Fruit fly (Drosophila melanogaster) whole organism, embryonic: ENCODE results near the gene Actn3.

Experiments
- ATbp ChIP-seq: fragments of 200-800 bp; sonication (Bioruptor generic); optimal IDR thresholded peaks from 2 replicates; lab custom pipeline; 2017; ENCODE audit warnings: missing biosample characterization, mild to moderate bottlenecking, missing genetic modification characterization, missing genetic modification reagents
- Ada2b ChIP-seq: fragments of 200-800 bp; sonication (Bioruptor generic); IDR thresholded peaks from 2 replicates; pipeline ENCODE4 v1.3.6; 2022; ENCODE audit warnings: missing biosample characterization, missing genetic modification characterization
- Asciz ChIP-seq: fragments of 200-800 bp; sonication (Bioruptor generic); optimal IDR thresholded peaks from 2 replicates; lab custom pipeline; 2017; ENCODE audit warnings: missing biosample characterization, mild to moderate bottlenecking, missing genetic modification characterization, missing genetic modification reagents
- Atf3 ChIP-seq: fragments of 200-800 bp; sonication (Bioruptor generic); optimal IDR thresholded peaks from 3 replicates; lab custom pipeline; 2016; ENCODE audit warnings: missing biosample characterization, missing genetic modification characterization
- Bteb2 ChIP-seq: fragments of 200-800 bp; sonication (Bioruptor generic); optimal IDR thresholded peaks from 2 replicates; lab custom pipeline; 2016; ENCODE audit warnings: missing biosample characterization, missing genetic modification characterization
- CG10565 ChIP-seq: fragments of 200-800 bp; sonication (Bioruptor generic); optimal IDR thresholded peaks from 3 replicates; lab custom pipeline; 2016; ENCODE audit warnings: missing biosample characterization, mild to moderate bottlenecking, missing genetic modification characterization
- CG12071 ChIP-seq: fragments of 200-800 bp; sonication (Bioruptor generic); optimal IDR thresholded peaks from 3 replicates; lab custom pipeline; 2018; ENCODE audit warnings: missing biosample characterization, mild to moderate bottlenecking, missing genetic modification characterization
- CG17568 ChIP-seq: fragments of 200-800 bp; sonication (Bioruptor generic); optimal IDR thresholded peaks from 2 replicates; lab custom pipeline; 2018; ENCODE audit warnings: missing biosample characterization, mild to moderate bottlenecking, missing genetic modification characterization, moderate library complexity
- CG1832 ChIP-seq: fragments of 200-800 bp; sonication (Bioruptor generic); optimal IDR thresholded peaks from 2 replicates; lab custom pipeline; 2017; ENCODE audit warnings: missing biosample characterization, mild to moderate bottlenecking, missing genetic modification characterization, inconsistent platforms
- CG2889 ChIP-seq: fragments of 200-800 bp; sonication (Bioruptor generic); IDR thresholded peaks from 3 replicates; pipeline ENCODE4 v1.3.6; 2022; ENCODE audit warnings: missing biosample characterization, missing genetic modification characterization
- CG30431 ChIP-seq: fragments of 200-800 bp; sonication (Bioruptor generic); optimal IDR thresholded peaks from 2 replicates; lab custom pipeline; 2017; ENCODE audit warnings: missing biosample characterization, missing genetic modification characterization
- CG3838 ChIP-seq: fragments of 200-800 bp; sonication (Bioruptor generic); optimal IDR thresholded peaks from 3 replicates; lab custom pipeline; 2016; ENCODE audit warnings: missing biosample characterization, missing genetic modification characterization
- CG5953 ChIP-seq: fragments of 200-800 bp; sonication (Bioruptor generic); IDR thresholded peaks from 2 replicates; pipeline ENCODE4 v1.3.6; 2022; ENCODE audit warnings: missing biosample characterization, missing genetic modification characterization
- CG6175 ChIP-seq: fragments of 200-800 bp; sonication (Bioruptor generic); IDR thresholded peaks from 3 replicates; pipeline ENCODE4 v1.3.6; 2022; ENCODE audit warnings: missing biosample characterization, missing genetic modification characterization
- CG7357 ChIP-seq: fragments of 200-800 bp; sonication (Bioruptor generic); IDR thresholded peaks from 3 replicates; pipeline ENCODE4 v1.3.6; 2022; ENCODE audit warnings: missing biosample characterization, missing genetic modification characterization
- CkIIα-i1 ChIP-seq: fragments of 200-800 bp; sonication (Bioruptor generic); IDR thresholded peaks from 2 replicates; pipeline ENCODE4 v1.3.6; 2022; ENCODE audit warnings: missing biosample characterization, missing genetic modification characterization
- Eip74EF ChIP-seq, 2 experiments: fragments of 200-800 bp in 1 of 2; fragments of >200 bp in 1 of 2; sonication (Bioruptor generic) in 1 of 2; optimal IDR thresholded peaks; 2 replicates each; lab custom pipeline; 2017 to 2019; ENCODE audit warnings: missing biosample characterization in 2 of 2, missing genetic modification characterization in 2 of 2, mild to moderate bottlenecking in 1 of 2, moderate library complexity in 1 of 2
- Fer3 ChIP-seq: fragments of 200-800 bp; sonication (Bioruptor generic); optimal IDR thresholded peaks from 2 replicates; lab custom pipeline; 2018; ENCODE audit warnings: missing biosample characterization, mild to moderate bottlenecking, missing genetic modification characterization, moderate library complexity
- Hmr ChIP-seq: fragments of 200-800 bp; sonication (Bioruptor generic); optimal IDR thresholded peaks from 3 replicates; lab custom pipeline; 2017; ENCODE audit warnings: mild to moderate bottlenecking, missing biosample characterization, missing genetic modification reagents, missing genetic modification characterization
- Lhr ChIP-seq: fragments of 200-800 bp; sonication (Bioruptor generic); optimal IDR thresholded peaks from 3 replicates; lab custom pipeline; 2017; ENCODE audit warnings: mild to moderate bottlenecking, missing biosample characterization, missing genetic modification reagents, missing genetic modification characterization
- Med ChIP-seq: fragments of 200-800 bp; sonication (Bioruptor generic); peaks from one replicate; lab custom pipeline; 2016; ENCODE audit warnings: missing biosample characterization, missing genetic modification characterization, mild to moderate bottlenecking, inconsistent platforms, moderate library complexity
- NC2α ChIP-seq: fragments of 200-800 bp; sonication (Bioruptor generic); optimal IDR thresholded peaks from 2 replicates; lab custom pipeline; 2016; ENCODE audit warnings: missing biosample characterization, missing genetic modification characterization
- Neu2 ChIP-seq: fragments of 200-800 bp; sonication (Bioruptor generic); optimal IDR thresholded peaks from 3 replicates; lab custom pipeline; 2016; ENCODE audit warnings: missing biosample characterization, missing genetic modification characterization, borderline replicate concordance
- Scr ChIP-seq: fragments of 200-800 bp; sonication (Bioruptor generic); IDR thresholded peaks from 2 replicates; pipeline ENCODE4 v1.3.6; 2022; ENCODE audit warnings: missing biosample characterization, missing genetic modification characterization; ENCODE audit not compliant: partially characterized antibody
- Side ChIP-seq: fragments of 200-800 bp; sonication (Bioruptor generic); optimal IDR thresholded peaks from 2 replicates; lab custom pipeline; 2016; ENCODE audit warnings: missing biosample characterization, missing genetic modification characterization
- Xbp1 ChIP-seq: fragments of 200-800 bp; sonication (Bioruptor generic); optimal IDR thresholded peaks from 3 replicates; lab custom pipeline; 2016; ENCODE audit warnings: missing biosample characterization, mild to moderate bottlenecking, missing genetic modification characterization
- ab ChIP-seq: fragments of 200-800 bp; sonication (Bioruptor generic); optimal IDR thresholded peaks from 2 replicates; lab custom pipeline; 2016; ENCODE audit warnings: missing biosample characterization, missing genetic modification characterization
- amos ChIP-seq: fragments of 200-800 bp; sonication (Bioruptor generic); IDR thresholded peaks from 2 replicates; pipeline ENCODE4 v1.3.6; 2022; ENCODE audit warnings: missing biosample characterization, missing genetic modification characterization; ENCODE audit not compliant: partially characterized antibody
- ash1 ChIP-seq: fragments of 200-800 bp; sonication (Bioruptor generic); optimal IDR thresholded peaks from 2 replicates; lab custom pipeline; 2018; ENCODE audit warnings: missing biosample characterization, mild to moderate bottlenecking, missing genetic modification characterization
- btn ChIP-seq: fragments of 200-800 bp; sonication (Bioruptor generic); optimal IDR thresholded peaks from 2 replicates; lab custom pipeline; 2016; ENCODE audit warnings: missing biosample characterization, missing genetic modification characterization
- chif ChIP-seq, 2 experiments: fragments of 200-800 bp; sonication (Bioruptor generic); optimal IDR thresholded peaks; 3 replicates each; lab custom pipeline; 2016; ENCODE audit warnings: missing biosample characterization in 2 of 2, missing genetic modification characterization in 2 of 2
- cwo ChIP-seq: fragments of 200-800 bp; sonication (Bioruptor generic); optimal IDR thresholded peaks from 3 replicates; lab custom pipeline; 2017; ENCODE audit warnings: missing biosample characterization, missing genetic modification characterization, mild to moderate bottlenecking, moderate library complexity, missing genetic modification reagents
- dpn ChIP-seq, 2 experiments: fragments of 200-800 bp; sonication (Bioruptor generic); optimal IDR thresholded peaks; 3 replicates each; lab custom pipeline; 2016; ENCODE audit warnings: missing biosample characterization in 2 of 2, missing genetic modification characterization in 2 of 2
- en ChIP-seq: fragments of 200-800 bp; sonication (Bioruptor generic); optimal IDR thresholded peaks from 2 replicates; lab custom pipeline; 2016; ENCODE audit warnings: missing biosample characterization, missing genetic modification characterization
- h ChIP-seq: fragments of >200 bp; optimal IDR thresholded peaks from 2 replicates; lab custom pipeline; 2017
- inv ChIP-seq: fragments of 200-800 bp; sonication (Bioruptor generic); IDR thresholded peaks from 2 replicates; pipeline ENCODE4 v1.3.6; 2022; ENCODE audit warnings: missing biosample characterization, missing genetic modification characterization; ENCODE audit not compliant: partially characterized antibody
- lola ChIP-seq, 3 experiments: fragments of >200 bp in 2 of 3; fragments of 200-800 bp in 1 of 3; sonication (Bioruptor generic) in 1 of 3; optimal IDR thresholded peaks; 2 replicates each; lab custom pipeline; 2017 to 2019; ENCODE audit warnings: missing biosample characterization in 3 of 3, missing genetic modification characterization in 3 of 3, mild to moderate bottlenecking in 1 of 3, moderate library complexity in 1 of 3
- p53 ChIP-seq: fragments of 200-800 bp; sonication (Bioruptor generic); optimal IDR thresholded peaks from 2 replicates; lab custom pipeline; 2016; ENCODE audit warnings: missing biosample characterization, missing genetic modification characterization
- pb ChIP-seq: fragments of 200-800 bp; sonication (Bioruptor generic); optimal IDR thresholded peaks from 3 replicates; lab custom pipeline; 2016; ENCODE audit warnings: missing biosample characterization, missing genetic modification characterization
- psq ChIP-seq: fragments of 200-800 bp; sonication (Bioruptor generic); optimal IDR thresholded peaks from 2 replicates; lab custom pipeline; 2017; ENCODE audit warnings: missing biosample characterization, missing genetic modification characterization
- ranshi ChIP-seq: fragments of 200-800 bp; sonication (Bioruptor generic); IDR thresholded peaks from 2 replicates; pipeline ENCODE4 v1.3.6; 2022; ENCODE audit warnings: missing biosample characterization, missing genetic modification characterization
- ro ChIP-seq: fragments of 200-800 bp; sonication (Bioruptor generic); IDR thresholded peaks from 2 replicates; pipeline ENCODE4 v1.3.6; 2022; ENCODE audit warnings: missing biosample characterization, missing genetic modification characterization
- sens ChIP-seq: fragments of 200-800 bp; sonication (Bioruptor generic); peaks from one replicate; lab custom pipeline; 2016; ENCODE audit warnings: missing biosample characterization, missing genetic modification characterization
- seq ChIP-seq: fragments of 200-800 bp; sonication (Bioruptor generic); IDR thresholded peaks from 2 replicates; pipeline ENCODE4 v1.3.6; 2022; ENCODE audit warnings: missing biosample characterization, missing genetic modification characterization
- sob ChIP-seq: fragments of 200-800 bp; sonication (Bioruptor generic); IDR thresholded peaks from 2 replicates; pipeline ENCODE4 v1.3.6; 2022; ENCODE audit warnings: missing biosample characterization, missing genetic modification characterization
- sr ChIP-seq: fragments of 200-800 bp; sonication (Bioruptor generic); IDR thresholded peaks from 3 replicates; pipeline ENCODE4 v1.3.6; 2022; ENCODE audit warnings: missing biosample characterization, missing genetic modification characterization
- ssp ChIP-seq: fragments of 200-800 bp; sonication (Bioruptor generic); IDR thresholded peaks from 2 replicates; pipeline ENCODE4 v1.3.6; 2022; ENCODE audit warnings: missing biosample characterization, missing genetic modification characterization
- unc-4 ChIP-seq: fragments of 200-800 bp; sonication (Bioruptor generic); IDR thresholded peaks from 2 replicates; pipeline ENCODE4 v1.3.6; 2022; ENCODE audit warnings: missing biosample characterization, missing genetic modification characterization; ENCODE audit not compliant: partially characterized antibody
- vfl ChIP-seq: fragments of 200-800 bp; sonication (Bioruptor generic); optimal IDR thresholded peaks from 2 replicates; lab custom pipeline; 2016; ENCODE audit warnings: missing biosample characterization, missing genetic modification characterization
- yki ChIP-seq: fragments of >200 bp; optimal IDR thresholded peaks from 3 replicates; lab custom pipeline; 2018
- zen2 ChIP-seq: fragments of 200-800 bp; sonication (Bioruptor generic); IDR thresholded peaks from 3 replicates; pipeline ENCODE4 v1.3.6; 2022; ENCODE audit warnings: missing biosample characterization, missing genetic modification characterization; ENCODE audit not compliant: partially characterized antibody

The Actn3 gene

DNA sequence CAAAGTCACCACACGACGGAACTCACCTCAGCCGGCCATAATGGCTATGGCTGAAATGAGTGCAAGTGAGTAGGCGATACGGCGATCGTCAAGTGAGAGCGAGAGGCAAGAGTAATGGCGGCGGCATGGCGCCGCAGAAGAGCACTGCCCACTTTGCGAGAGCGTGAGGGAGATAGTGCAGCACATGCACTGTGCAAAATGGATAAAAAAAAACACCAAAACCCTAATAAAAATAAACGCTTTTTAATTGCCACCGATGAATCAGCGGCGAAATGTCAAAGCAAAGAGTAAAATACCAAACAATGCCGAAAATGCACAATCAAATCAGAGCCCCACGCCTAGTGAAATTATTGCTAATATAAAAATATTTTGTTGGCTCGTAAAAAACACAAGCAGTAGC, 28.9 kb downstream of the Actn3 start (continued):
- no peak for TF ChIP-seq p53
- no peak for TF ChIP-seq Hmr (GFP tag; lab: Kevin White, UChicago)
- no peak for TF ChIP-seq zen2 (GFP tag; lab: Robert Waterston, UW)
- TF ChIP-seq ro (GFP tag; lab: Robert Waterston, UW): no peak
- TF ChIP-seq CG30431 (GFP tag; lab: Kevin White, UChicago): no peak
- no peak for TF ChIP-seq cwo (GFP tag; lab: Kevin White, UChicago)
- no peak for TF ChIP-seq Bteb2 (GFP tag; lab: Kevin White, UChicago)
- no peak for TF ChIP-seq ssp (GFP tag; lab: Robert Waterston, UW)
- no peak for TF ChIP-seq Lhr (GFP tag; lab: Kevin White, UChicago)
- TF ChIP-seq unc-4: no peak
- no peak for TF ChIP-seq Neu2 (GFP tag; lab: Kevin White, UChicago)
- no peak for TF ChIP-seq btn
- no peak for TF ChIP-seq en (GFP tag; lab: Kevin White, UChicago)
- no peak for TF ChIP-seq Side (GFP tag; lab: Kevin White, UChicago)
- TF ChIP-seq CG17568 (GFP tag; lab: Kevin White, UChicago): no peak
- peak; percentile 20 for TF ChIP-seq Xbp1
- peak; percentile 85 for TF ChIP-seq sens (GFP tag; lab: Kevin White, UChicago)
- TF ChIP-seq psq (GFP tag; lab: Kevin White, UChicago): no peak
- TF ChIP-seq dpn (GFP tag; optimal IDR thresholded peaks at IDR 0.05; lab: Kevin White, UChicago): peak in 1 of 2 experiments; percentile 39
- no peak for TF ChIP-seq inv
- no peak for TF ChIP-seq ab (GFP tag; lab: Kevin White, UChicago)
- TF ChIP-seq Ada2b (GFP tag; lab: Robert Waterston, UW): 0 out of 2 replicates have a peak, but pooled peaks have one; percentile 30
- no peak for TF ChIP-seq CG12071
- peak; percentile 63; the same call in 1 of the 2 replicates for TF ChIP-seq seq
- 0 out of 3 replicates have a peak, but pooled peaks have one; percentile 18 for TF ChIP-seq CG7357 (GFP tag; lab: Robert Waterston, UW)
- TF ChIP-seq CG6175: no peak
- no peak for TF ChIP-seq CkIIα-i1 (GFP tag; lab: Robert Waterston, UW)
- no peak for TF ChIP-seq ATbp (GFP tag; lab: Kevin White, UChicago)
- no peak for TF ChIP-seq Fer3 (tag; lab: Kevin White, UChicago)
- no peak for TF ChIP-seq lola (GFP tag; optimal IDR thresholded peaks at IDR 0.05; lab: Kevin White, UChicago)
- TF ChIP-seq ash1 (GFP tag; lab: Kevin White, UChicago): no peak
- 0 out of 2 replicates have a peak, but pooled peaks have one; percentile 33 for TF ChIP-seq sob (GFP tag; lab: Robert Waterston, UW)
- TF ChIP-seq chif (GFP tag; optimal IDR thresholded peaks at IDR 0.05; lab: Kevin White, UChicago): no peak
- no peak for TF ChIP-seq Eip74EF (GFP tag; optimal IDR thresholded peaks at IDR 0.05; lab: Kevin White, UChicago)
- no peak for TF ChIP-seq ranshi (GFP tag; lab: Robert Waterston, UW)
- no peak for TF ChIP-seq CG5953
- no peak for TF ChIP-seq CG10565 (GFP tag; lab: Kevin White, UChicago)
- TF ChIP-seq CG2889 (GFP tag; lab: Robert Waterston, UW): peak; percentile 48; the same call in 1 of the 3 replicates
- TF ChIP-seq Scr (GFP tag; lab: Robert Waterston, UW): no peak
- peak; percentile 99 for TF ChIP-seq CG1832
- no peak for TF ChIP-seq NC2α (GFP tag; lab: Kevin White, UChicago)
- TF ChIP-seq CG3838 (GFP tag; lab: Kevin White, UChicago): no peak
- no peak for TF ChIP-seq vfl
- no peak for TF ChIP-seq Asciz (GFP tag; lab: Kevin White, UChicago)
- TF ChIP-seq pb: peak; percentile 51
- TF ChIP-seq yki (lab: Kevin White, UChicago): no peak
- no peak for TF ChIP-seq h (lab: Kevin White, UChicago)
- peak; percentile 20; the same call in 1 of the 2 replicates for TF ChIP-seq amos
- TF ChIP-seq sr: peak; percentile 73; the same call in 2 of the 3 replicates
- TF ChIP-seq Atf3 (GFP tag; lab: Kevin White, UChicago): no peak
- peak; percentile 94 for TF ChIP-seq Med (GFP tag; lab: Kevin White, UChicago)
